Worm (Caenorhabditis elegans): ENCODE data around the gene B0294.1.

The B0294.1 gene

ce11 chrX:1909353-1909752 is 12.2 kb upstream of the B0294.1 start (continued):
- TF ChIP-seq lsy-2 (tag; optimal IDR thresholded peaks at IDR 0.05) (peak in 1 of 2 experiments; percentile 91), ZK546.5 (tag; optimal IDR thresholded peaks at IDR 0.05) (peak; percentile 4), sma-3 (GFP tag; optimal IDR thresholded peaks at IDR 0.05) (peak; percentile 83), mab-5 (tag; optimal IDR thresholded peaks at IDR 0.05) (peak; percentile 89), nhr-129 (tag; optimal IDR thresholded peaks at IDR 0.05) (peak; percentile 82), lin-11 (tag; optimal IDR thresholded peaks at IDR 0.05) (peak; percentile 84), mbf-1 (tag; optimal IDR thresholded peaks at IDR 0.05) (peak; percentile 37), elt-1 (tag; optimal IDR thresholded peaks at IDR 0.05) (no peak), snpc-4 (tag; optimal IDR thresholded peaks at IDR 0.05) (peak; percentile 77), alr-1 (tag; optimal IDR thresholded peaks at IDR 0.05) (no peak), dmd-4 (tag; optimal IDR thresholded peaks at IDR 0.05) (no peak)

- TF ChIP-seq sem-4 (tag; optimal IDR thresholded peaks at IDR 0.05): no peak
Observed at ce11 chrX:1907009-1907408, 9.9 kb upstream of the B0294.1 start.

- TF ChIP-seq blmp-1 (tag; optimal IDR thresholded peaks at IDR 0.05; ENCODE audit: insufficient read depth) (no peak), F13H6.1 (tag; optimal IDR thresholded peaks at IDR 0.05) (no peak), aly-2 (tag; optimal IDR thresholded peaks at IDR 0.05) (no peak), unc-55 (GFP tag; optimal IDR thresholded peaks at IDR 0.05) (no peak), snpc-4 (tag; optimal IDR thresholded peaks at IDR 0.05) (no peak), nhr-6 (tag; optimal IDR thresholded peaks at IDR 0.05) (no peak), C34F6.9 (tag; optimal IDR thresholded peaks at IDR 0.05) (no peak), nhr-12 (tag; optimal IDR thresholded peaks at IDR 0.05) (no peak), lsy-2 (tag; optimal IDR thresholded peaks at IDR 0.05) (no peak), nhr-10 (tag; optimal IDR thresholded peaks at IDR 0.05) (no peak), egl-27 (tag; optimal IDR thresholded peaks at IDR 0.05) (no peak), sma-3 (GFP tag; optimal IDR thresholded peaks at IDR 0.05) (no peak), ztf-11 (tag; optimal IDR thresholded peaks at IDR 0.05) (no peak), alr-1 (tag; optimal IDR thresholded peaks at IDR 0.05) (no peak), sem-4 (tag; optimal IDR thresholded peaks at IDR 0.05) (no peak), Y55F3AM.14 (GFP tag; optimal IDR thresholded peaks at IDR 0.05) (no peak), ZK546.5 (tag; optimal IDR thresholded peaks at IDR 0.05) (no peak), nhr-23 (tag; optimal IDR thresholded peaks at IDR 0.05) (no peak), crh-2 (tag; optimal IDR thresholded peaks at IDR 0.05) (no peak)
Observed at ce11 chrX:1901480-1901879, 4.3 kb upstream of the B0294.1 start.

- no peak for TF ChIP-seq snpc-4 (tag; optimal IDR thresholded peaks at IDR 0.05)
- TF ChIP-seq nhr-23 (tag; optimal IDR thresholded peaks at IDR 0.05): no peak
- TF ChIP-seq elt-1 (tag; optimal IDR thresholded peaks at IDR 0.05): no peak
- TF ChIP-seq mdl-1 (tag; optimal IDR thresholded peaks at IDR 0.05): no peak
- no peak for TF ChIP-seq ceh-82 (tag; optimal IDR thresholded peaks at IDR 0.05)
- no peak for TF ChIP-seq ZK546.5 (tag; optimal IDR thresholded peaks at IDR 0.05)
- TF ChIP-seq mab-5 (tag; optimal IDR thresholded peaks at IDR 0.05): no peak
- no peak for TF ChIP-seq mbf-1 (tag; optimal IDR thresholded peaks at IDR 0.05)
- no peak for TF ChIP-seq nhr-12 (tag; optimal IDR thresholded peaks at IDR 0.05)
- no peak for TF ChIP-seq nhr-129 (tag; optimal IDR thresholded peaks at IDR 0.05)
- TF ChIP-seq ztf-11 (tag; optimal IDR thresholded peaks at IDR 0.05): no peak
- no peak for TF ChIP-seq C34F6.9 (tag; optimal IDR thresholded peaks at IDR 0.05)
- TF ChIP-seq nhr-6 (tag; optimal IDR thresholded peaks at IDR 0.05): no peak
- TF ChIP-seq elt-3 (tag; optimal IDR thresholded peaks at IDR 0.05): no peak
Observed at ce11 chrX:1891887-1892286, 5.3 kb downstream of the B0294.1 start, which contains the start of gene B0294.3. Gene B0294.3 (plus strand): TSS chrX:1892187.

- TF ChIP-seq crh-2 (tag; optimal IDR thresholded peaks at IDR 0.05) (no peak), egl-27 (tag; optimal IDR thresholded peaks at IDR 0.05) (no peak), lin-13 (GFP tag; optimal IDR thresholded peaks at IDR 0.05) (no peak), nhr-12 (tag; optimal IDR thresholded peaks at IDR 0.05) (no peak), nhr-6 (tag; optimal IDR thresholded peaks at IDR 0.05) (no peak), F13H6.1 (tag; optimal IDR thresholded peaks at IDR 0.05) (no peak), ceh-16 (tag; optimal IDR thresholded peaks at IDR 0.05) (no peak)
Observed at ce11 chrX:1890817-1891216, 6.3 kb downstream of the B0294.1 start.

ce11 chrX:1888445-1889035 is 8.6 kb downstream of the B0294.1 start:
- TF ChIP-seq lsy-2 (tag; optimal IDR thresholded peaks at IDR 0.05) (peak; percentile 50 to 82), C34F6.9 (tag; optimal IDR thresholded peaks at IDR 0.05) (peak; percentile 43), lin-13 (GFP tag; optimal IDR thresholded peaks at IDR 0.05) (peak; percentile 57), nhr-21 (tag; optimal IDR thresholded peaks at IDR 0.05) (peak; percentile 71), nhr-237 (tag; optimal IDR thresholded peaks at IDR 0.05) (peak; percentile 27), elt-3 (tag; optimal IDR thresholded peaks at IDR 0.05) (no peak), nhr-129 (tag; optimal IDR thresholded peaks at IDR 0.05) (peak; percentile 72), fos-1 (tag; optimal IDR thresholded peaks at IDR 0.05) (peak; percentile 5), unc-39 (tag; optimal IDR thresholded peaks at IDR 0.05) (no peak), gmeb-1 (tag; optimal IDR thresholded peaks at IDR 0.05) (peak; percentile 60), ceh-82 (tag; optimal IDR thresholded peaks at IDR 0.05) (no peak), lin-11 (tag; optimal IDR thresholded peaks at IDR 0.05) (peak; percentile 80), crh-2 (tag; optimal IDR thresholded peaks at IDR 0.05) (peak; percentile 56), ztf-4 (tag; optimal IDR thresholded peaks at IDR 0.05) (peak; percentile 35), sma-9 (GFP tag; optimal IDR thresholded peaks at IDR 0.05) (peak; percentile 24), sma-9 (tag; optimal IDR thresholded peaks at IDR 0.05) (no peak), unc-55 (GFP tag; optimal IDR thresholded peaks at IDR 0.05) (peak; percentile 26), peb-1 (tag; optimal IDR thresholded peaks at IDR 0.05) (no peak), mab-5 (tag; optimal IDR thresholded peaks at IDR 0.05) (peak; percentile 30), sem-4 (tag; optimal IDR thresholded peaks at IDR 0.05) (peak; percentile 2), F13H6.1 (tag; optimal IDR thresholded peaks at IDR 0.05) (peak; percentile 35), ZK546.5 (tag; optimal IDR thresholded peaks at IDR 0.05) (peak; percentile 21), snpc-4 (tag; optimal IDR thresholded peaks at IDR 0.05) (no peak)
